Fruit fly (Drosophila melanogaster) whole organism, embryonic: ENCODE data around the gene Gyf.

Source experiments
- BEAF-32 ChIP-seq: fragments of 200-800 bp; sonication (Bioruptor generic); optimal IDR thresholded peaks from 3 replicates; lab custom pipeline; 2017; ENCODE audit warnings: missing biosample characterization, missing genetic modification characterization, mild to moderate bottlenecking, moderate library complexity, missing genetic modification reagents
- CG10959 ChIP-seq: fragments of 200-800 bp; sonication (Bioruptor generic); IDR thresholded peaks from 2 replicates; pipeline ENCODE4 v1.3.6; 2022; ENCODE audit warnings: missing biosample characterization, missing genetic modification characterization
- CG12104 ChIP-seq: fragments of 200-800 bp; sonication (Bioruptor generic); optimal IDR thresholded peaks from 3 replicates; lab custom pipeline; 2016; ENCODE audit warnings: missing biosample characterization, missing genetic modification characterization
- CG12391 ChIP-seq: fragments of 200-800 bp; sonication (Bioruptor generic); optimal IDR thresholded peaks from 3 replicates; lab custom pipeline; 2018; ENCODE audit warnings: missing biosample characterization, mild to moderate bottlenecking, missing genetic modification characterization, moderate library complexity
- CG13894 ChIP-seq: fragments of 200-800 bp; sonication (Bioruptor generic); optimal IDR thresholded peaks from 3 replicates; lab custom pipeline; 2018; ENCODE audit warnings: missing biosample characterization, mild to moderate bottlenecking, missing genetic modification characterization, moderate library complexity
- CG14441 ChIP-seq: fragments of 200-800 bp; sonication (Bioruptor generic); IDR thresholded peaks from 2 replicates; pipeline ENCODE4 v1.3.6; 2022; ENCODE audit warnings: missing biosample characterization, missing genetic modification characterization
- CG1529 ChIP-seq: fragments of 200-800 bp; sonication (Bioruptor generic); optimal IDR thresholded peaks from 3 replicates; lab custom pipeline; 2018; ENCODE audit warnings: missing biosample characterization, missing genetic modification characterization
- CG16813 ChIP-seq: fragments of 200-800 bp; sonication (Bioruptor generic); IDR thresholded peaks from 3 replicates; pipeline ENCODE4 v1.3.6; 2022; ENCODE audit warnings: missing biosample characterization, missing genetic modification characterization; ENCODE audit not compliant: partially characterized antibody
- CG17361 ChIP-seq: fragments of 200-800 bp; sonication (Bioruptor generic); IDR thresholded peaks from 3 replicates; pipeline ENCODE4 v1.3.6; 2022; ENCODE audit warnings: missing biosample characterization, missing genetic modification characterization
- CG18011 ChIP-seq: fragments of 200-800 bp; sonication (Bioruptor generic); optimal IDR thresholded peaks from 2 replicates; lab custom pipeline; 2017; ENCODE audit warnings: missing biosample characterization, missing genetic modification characterization, mild to moderate bottlenecking, moderate library complexity, missing genotype
- CG18764 ChIP-seq: fragments of 200-800 bp; sonication (Bioruptor generic); optimal IDR thresholded peaks from 3 replicates; lab custom pipeline; 2016; ENCODE audit warnings: missing biosample characterization, missing genetic modification characterization
- CG2120 ChIP-seq: fragments of 200-800 bp; sonication (Bioruptor generic); optimal IDR thresholded peaks from 3 replicates; lab custom pipeline; 2016; ENCODE audit warnings: missing biosample characterization, missing genetic modification characterization
- CG2129 ChIP-seq: fragments of 200-800 bp; sonication (Bioruptor generic); IDR thresholded peaks from 2 replicates; pipeline ENCODE4 v1.3.6; 2022; ENCODE audit warnings: missing biosample characterization, missing genetic modification characterization; ENCODE audit not compliant: partially characterized antibody
- CG30020 ChIP-seq: fragments of 200-800 bp; optimal IDR thresholded peaks from 2 replicates; lab custom pipeline; 2019; ENCODE audit warnings: missing biosample characterization, mild to moderate bottlenecking, missing genetic modification characterization, moderate library complexity
- CG3065 ChIP-seq: fragments of 200-800 bp; sonication (Bioruptor generic); optimal IDR thresholded peaks from 2 replicates; lab custom pipeline; 2016; ENCODE audit warnings: missing biosample characterization, missing genetic modification characterization
- CG32532 ChIP-seq: fragments of 200-800 bp; sonication (Bioruptor generic); IDR thresholded peaks from 2 replicates; pipeline ENCODE4 v1.3.6; 2022; ENCODE audit warnings: missing biosample characterization, missing genetic modification characterization
- CG42726 ChIP-seq: fragments of 200-800 bp; sonication (Bioruptor generic); IDR thresholded peaks from 2 replicates; pipeline ENCODE4 v1.3.6; 2022; ENCODE audit warnings: missing biosample characterization, missing genetic modification characterization; ENCODE audit not compliant: partially characterized antibody
- CHES-1-like ChIP-seq: fragments of 200-800 bp; sonication (Bioruptor generic); optimal IDR thresholded peaks from 2 replicates; lab custom pipeline; 2016; ENCODE audit warnings: missing biosample characterization, missing genetic modification characterization
- Dad ChIP-seq: fragments of 200-800 bp; sonication (Bioruptor generic); optimal IDR thresholded peaks from 3 replicates; lab custom pipeline; 2016; ENCODE audit warnings: missing biosample characterization, missing genetic modification characterization
- E2f1 ChIP-seq: fragments of 200-800 bp; sonication (Bioruptor generic); IDR thresholded peaks from 2 replicates; pipeline ENCODE4 v1.3.6; 2022; ENCODE audit warnings: missing biosample characterization, missing genetic modification characterization
- Ets97D ChIP-seq: fragments of 200-800 bp; sonication (Bioruptor generic); optimal IDR thresholded peaks from 3 replicates; lab custom pipeline; 2016; ENCODE audit warnings: missing biosample characterization, missing genetic modification characterization
- Hr51 ChIP-seq, 2 experiments: fragments of 200-800 bp; sonication (Bioruptor generic); optimal IDR thresholded peaks; 2 replicates in 1 of 2; 3 replicates in 1 of 2; lab custom pipeline; 2016 to 2018; ENCODE audit warnings: missing biosample characterization in 2 of 2, missing genetic modification characterization in 2 of 2, mild to moderate bottlenecking in 1 of 2, moderate library complexity in 1 of 2
- MESR4 ChIP-seq: fragments of 200-800 bp; sonication (Bioruptor generic); optimal IDR thresholded peaks from 2 replicates; lab custom pipeline; 2018; ENCODE audit warnings: missing biosample characterization, mild to moderate bottlenecking, missing genetic modification characterization, moderate library complexity
- NfI ChIP-seq: fragments of 200-800 bp; sonication (Bioruptor generic); optimal IDR thresholded peaks from 3 replicates; lab custom pipeline; 2018; ENCODE audit warnings: missing biosample characterization, mild to moderate bottlenecking, missing genetic modification characterization, moderate library complexity
- Sox102F ChIP-seq: fragments of 200-800 bp; sonication (Bioruptor generic); optimal IDR thresholded peaks from 2 replicates; lab custom pipeline; 2018; ENCODE audit warnings: missing biosample characterization, mild to moderate bottlenecking, missing genetic modification characterization, moderate library complexity
- TFAM ChIP-seq: fragments of 200-800 bp; sonication (Bioruptor generic); optimal IDR thresholded peaks from 2 replicates; lab custom pipeline; 2017; ENCODE audit warnings: missing biosample characterization, missing genetic modification characterization, inconsistent platforms
- Trl ChIP-seq, 3 experiments: fragments of >200 bp in 2 of 3; fragments of 200-800 bp in 1 of 3; sonication (Bioruptor generic) in 1 of 3; optimal IDR thresholded peaks; 2 replicates in 1 of 3; 3 replicates in 2 of 3; lab custom pipeline; 2016 to 2017; ENCODE audit warnings: missing biosample characterization in 1 of 3, missing genetic modification characterization in 1 of 3
- ap ChIP-seq: fragments of 200-800 bp; sonication (Bioruptor generic); IDR thresholded peaks from 2 replicates; pipeline ENCODE4 v1.3.6; 2022; ENCODE audit warnings: missing biosample characterization, missing genetic modification characterization
- bigmax ChIP-seq: fragments of 200-800 bp; sonication (Bioruptor generic); optimal IDR thresholded peaks from 2 replicates; lab custom pipeline; 2018; ENCODE audit warnings: missing biosample characterization, mild to moderate bottlenecking, missing genetic modification characterization
- ci ChIP-seq: fragments of 200-800 bp; sonication (Bioruptor generic); IDR thresholded peaks from 3 replicates; pipeline ENCODE4 v1.3.6; 2022; ENCODE audit warnings: missing biosample characterization, missing genetic modification characterization
- corto ChIP-seq: fragments of 200-800 bp; sonication (Bioruptor generic); optimal IDR thresholded peaks from 2 replicates; lab custom pipeline; 2016; ENCODE audit warnings: missing biosample characterization, mild to moderate bottlenecking, missing genetic modification characterization, moderate library complexity
- crol ChIP-seq: fragments of 200-800 bp; sonication (Bioruptor generic); IDR thresholded peaks from 2 replicates; pipeline ENCODE4 v1.3.6; 2022; ENCODE audit warnings: missing biosample characterization, missing genetic modification characterization
- dmrt99B ChIP-seq: fragments of 200-800 bp; sonication (Bioruptor generic); optimal IDR thresholded peaks from 2 replicates; lab custom pipeline; 2018; ENCODE audit warnings: missing biosample characterization, mild to moderate bottlenecking, missing genetic modification characterization, moderate library complexity
- ewg ChIP-seq: fragments of 200-800 bp; sonication (Bioruptor generic); optimal IDR thresholded peaks from 3 replicates; lab custom pipeline; 2017; ENCODE audit warnings: mild to moderate bottlenecking, missing biosample characterization, missing genetic modification reagents, missing genetic modification characterization
- gce ChIP-seq: fragments of 200-800 bp; sonication (Bioruptor generic); IDR thresholded peaks from 3 replicates; pipeline ENCODE4 v1.3.6; 2022; ENCODE audit warnings: missing biosample characterization, missing genetic modification characterization
- gcm ChIP-seq: fragments of 200-800 bp; sonication (Bioruptor generic); optimal IDR thresholded peaks from 2 replicates; lab custom pipeline; 2019; ENCODE audit warnings: missing biosample characterization, mild to moderate bottlenecking, missing genetic modification characterization, moderate library complexity
- gro ChIP-seq: fragments of 200-800 bp; sonication (Bioruptor generic); optimal IDR thresholded peaks from 2 replicates; lab custom pipeline; 2016; ENCODE audit warnings: missing biosample characterization, missing genetic modification characterization
- hb ChIP-seq: fragments of 200-800 bp; sonication (Bioruptor generic); IDR thresholded peaks from 3 replicates; pipeline ENCODE4 v1.3.6; 2022; ENCODE audit warnings: missing biosample characterization, missing genetic modification characterization; ENCODE audit not compliant: partially characterized antibody
- ind ChIP-seq: fragments of 200-800 bp; sonication (Bioruptor generic); optimal IDR thresholded peaks from 3 replicates; lab custom pipeline; 2016; ENCODE audit warnings: missing biosample characterization, missing genetic modification characterization
- kah ChIP-seq: fragments of 200-800 bp; sonication (Bioruptor generic); optimal IDR thresholded peaks from 2 replicates; lab custom pipeline; 2018; ENCODE audit warnings: missing biosample characterization, mild to moderate bottlenecking, missing genetic modification characterization
- ken ChIP-seq: fragments of 200-800 bp; sonication (Bioruptor generic); IDR thresholded peaks from 3 replicates; pipeline ENCODE4 v1.3.6; 2022; ENCODE audit warnings: missing biosample characterization, missing genetic modification characterization
- kni ChIP-seq: fragments of 200-800 bp; sonication (Bioruptor generic); optimal IDR thresholded peaks from 3 replicates; lab custom pipeline; 2017; ENCODE audit warnings: mild to moderate bottlenecking, missing biosample characterization, missing genetic modification reagents, missing genetic modification characterization
- nmo ChIP-seq: fragments of 200-800 bp; sonication (Bioruptor generic); optimal IDR thresholded peaks from 2 replicates; lab custom pipeline; 2018; ENCODE audit warnings: missing biosample characterization, mild to moderate bottlenecking, missing genetic modification characterization, moderate library complexity
- pho ChIP-seq: fragments of 200-800 bp; sonication (Bioruptor generic); optimal IDR thresholded peaks from 2 replicates; lab custom pipeline; 2016; ENCODE audit warnings: missing biosample characterization, missing genetic modification characterization
- pum ChIP-seq: fragments of 200-800 bp; sonication (Bioruptor generic); optimal IDR thresholded peaks from 2 replicates; lab custom pipeline; 2016; ENCODE audit warnings: missing biosample characterization, missing genetic modification characterization
- sima ChIP-seq: fragments of 200-800 bp; sonication (Bioruptor generic); optimal IDR thresholded peaks from 2 replicates; lab custom pipeline; 2016; ENCODE audit warnings: missing biosample characterization, missing genetic modification characterization
- tio ChIP-seq: fragments of 200-800 bp; sonication (Bioruptor generic); optimal IDR thresholded peaks from 2 replicates; lab custom pipeline; 2017; ENCODE audit warnings: missing biosample characterization, missing genetic modification characterization, inconsistent platforms
- wdn ChIP-seq: fragments of 200-800 bp; sonication (Bioruptor generic); IDR thresholded peaks from 2 replicates; pipeline ENCODE4 v1.3.6; 2022; ENCODE audit warnings: missing biosample characterization, missing genetic modification characterization
- zen2 ChIP-seq: fragments of 200-800 bp; sonication (Bioruptor generic); IDR thresholded peaks from 3 replicates; pipeline ENCODE4 v1.3.6; 2022; ENCODE audit warnings: missing biosample characterization, missing genetic modification characterization; ENCODE audit not compliant: partially characterized antibody

Gyf gene

dm6 chr4:866437-867216, at the start of gene Gyf (continued):
- TF ChIP-seq BEAF-32 (GFP tag; lab: Kevin White, UChicago) (peak; percentile 64), gcm (GFP tag; lab: Kevin White, UChicago) (no peak), bigmax (peak; percentile 93), wdn (GFP tag; lab: Robert Waterston, UW) (no peak), E2f1 (no peak), corto (GFP tag; lab: Kevin White, UChicago) (no peak), CG32532 (GFP tag; lab: Robert Waterston, UW) (no peak), CG14441 (GFP tag; lab: Robert Waterston, UW) (no peak), ci (GFP tag; lab: Robert Waterston, UW) (no peak), sima (GFP tag; lab: Kevin White, UChicago) (no peak), MESR4 (GFP tag; lab: Kevin White, UChicago) (peak; percentile 65), ewg (GFP tag; lab: Kevin White, UChicago) (no peak), NfI (GFP tag; lab: Kevin White, UChicago) (no peak), gro (GFP tag; lab: Kevin White, UChicago) (no peak), CG12104 (GFP tag; lab: Kevin White, UChicago) (no peak), hb (GFP tag; lab: Robert Waterston, UW) (no peak), CG13894 (no peak), CG2120 (GFP tag; lab: Kevin White, UChicago) (peak; percentile 21), tio (GFP tag; lab: Kevin White, UChicago) (no peak), CHES-1-like (GFP tag; lab: Kevin White, UChicago) (peak; percentile 40), Ets97D (GFP tag; lab: Kevin White, UChicago) (peak; percentile 81), CG16813 (GFP tag; lab: Robert Waterston, UW) (no peak), gce (GFP tag; lab: Robert Waterston, UW) (no peak), CG17361 (GFP tag; lab: Robert Waterston, UW) (no peak; the same call in 1 of the 3 replicates), CG30020 (tag; lab: Kevin White, UChicago) (peak; percentile 100), Dad (GFP tag; lab: Kevin White, UChicago) (no peak), CG12391 (no peak), nmo (GFP tag; lab: Kevin White, UChicago) (no peak), CG18764 (peak; percentile 12), ken (GFP tag; lab: Robert Waterston, UW) (no peak), crol (GFP tag; lab: Robert Waterston, UW) (no peak), pho (GFP tag; lab: Kevin White, UChicago) (peak; percentile 23), CG10959 (GFP tag; lab: Robert Waterston, UW) (no peak), Trl (optimal IDR thresholded peaks at IDR 0.05; lab: Kevin White, UChicago) (no peak), Trl (GFP tag; optimal IDR thresholded peaks at IDR 0.05; lab: Kevin White, UChicago) (no peak), CG18011 (GFP tag; lab: Kevin White, UChicago) (no peak), Sox102F (GFP tag; lab: Kevin White, UChicago) (no peak), CG1529 (GFP tag; lab: Kevin White, UChicago) (no peak), zen2 (GFP tag; lab: Robert Waterston, UW) (no peak), ind (GFP tag; lab: Kevin White, UChicago) (no peak), kah (GFP tag; lab: Kevin White, UChicago) (no peak), kni (no peak), pum (GFP tag; lab: Kevin White, UChicago) (no peak), CG3065 (GFP tag; lab: Kevin White, UChicago) (no peak), TFAM (GFP tag; lab: Kevin White, UChicago) (no peak), Hr51 (GFP tag; optimal IDR thresholded peaks at IDR 0.05; lab: Kevin White, UChicago) (no peak), ap (GFP tag; lab: Robert Waterston, UW) (no peak), dmrt99B (tag; lab: Kevin White, UChicago) (no peak), CG42726 (no peak), CG2129 (no peak)
